Worm (Caenorhabditis elegans) whole organism, L4/young adult: Measurements from ENCODE around the gene phf-15.

ENCODE experiments used
- W03F9.2 ChIP-seq: fragments of 150-350 bp; optimal IDR thresholded peaks from 2 replicates; lab custom pipeline; 2014; ENCODE audit warnings: missing biosample characterization, missing genetic modification characterization
- dao-5 ChIP-seq: sonication (generic microtip); optimal IDR thresholded peaks from 2 replicates; lab custom pipeline; 2016; ENCODE audit warnings: missing genotype, missing genetic modification characterization, moderate library complexity, missing compliant biosample characterization
- him-1 ChIP-seq: sonication (generic microtip); optimal IDR thresholded peaks from 2 replicates; lab custom pipeline; 2016; ENCODE audit warnings: missing genotype, missing genetic modification reagents, missing genetic modification characterization, missing compliant biosample characterization

The phf-15 gene

ce11 chrIII:3351091-3351490 lies 28.4 kb downstream of the phf-15 start:
- no peak for TF ChIP-seq dao-5
- no peak for TF ChIP-seq W03F9.2 (tag; lab: Kevin White, UChicago)
- no peak for TF ChIP-seq him-1 (tag; lab: Kevin White, UChicago)

- TF ChIP-seq dao-5 (no peak), him-1 (tag; lab: Kevin White, UChicago) (no peak), W03F9.2 (tag; lab: Kevin White, UChicago) (no peak)
Measured at ce11 chrIII:3351672-3352071, 29.0 kb downstream of the phf-15 start.

DNA sequence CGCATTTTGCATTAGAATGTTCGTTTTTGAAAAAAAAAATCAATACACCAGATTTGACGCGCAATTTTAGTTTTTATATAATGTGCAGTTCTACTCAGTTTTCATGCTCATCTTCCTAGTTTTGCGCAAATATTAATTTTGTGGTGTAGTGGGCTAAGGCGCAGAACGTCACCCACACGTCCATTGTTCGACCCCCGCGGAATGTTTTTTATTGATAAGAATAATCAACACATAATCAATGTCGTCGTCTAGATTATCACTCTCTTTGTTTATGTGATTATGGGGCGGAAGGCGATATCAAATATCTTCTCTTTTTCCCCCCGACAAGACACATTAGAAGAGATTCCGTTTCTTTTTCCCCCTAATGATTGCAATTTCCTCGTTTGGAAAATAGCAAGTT lies 33.1 kb downstream of the phf-15 start:
- TF ChIP-seq him-1 (tag; lab: Kevin White, UChicago): no peak
- TF ChIP-seq W03F9.2 (tag; lab: Kevin White, UChicago): no peak

- no peak for TF ChIP-seq W03F9.2 (tag; lab: Kevin White, UChicago)
- TF ChIP-seq him-1 (tag; lab: Kevin White, UChicago): no peak
- TF ChIP-seq dao-5: no peak
Measured at ce11 chrIII:3360067-3360466, 37.4 kb downstream of the phf-15 start.

ce11 chrIII:3367772-3368171 lies 45.1 kb downstream of the phf-15 start:
- TF ChIP-seq him-1 (tag; lab: Kevin White, UChicago) (no peak), dao-5 (no peak), W03F9.2 (tag; lab: Kevin White, UChicago) (no peak)

ce11 chrIII:3370054-3370453 lies 47.4 kb downstream of the phf-15 start, which contains the start of gene prk-2:
Gene prk-2 (minus strand): TSS chrIII:3370209.
- TF ChIP-seq dao-5 (no peak), W03F9.2 (tag; lab: Kevin White, UChicago) (no peak)

DNA sequence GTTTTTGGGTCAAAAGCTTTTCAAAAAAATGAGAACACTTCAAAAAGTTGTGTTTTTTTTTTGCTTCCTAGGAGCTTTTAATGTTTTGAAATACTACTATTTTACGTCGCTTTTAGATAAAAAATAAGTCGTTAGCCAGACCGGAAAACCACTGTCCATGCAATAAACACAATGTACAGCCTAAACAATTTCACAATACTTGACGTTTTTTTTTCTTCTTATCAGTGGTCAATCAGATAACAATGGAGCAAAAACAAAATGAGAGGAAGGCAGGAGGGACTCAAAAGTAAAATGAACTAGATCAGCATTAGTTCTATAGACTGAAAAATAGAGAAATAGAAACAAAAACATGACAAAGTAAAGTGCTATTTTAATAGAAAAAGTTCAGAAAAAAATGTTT lies 48.1 kb downstream of the phf-15 start:
- TF ChIP-seq dao-5 (no peak), W03F9.2 (tag; lab: Kevin White, UChicago) (no peak), him-1 (tag; lab: Kevin White, UChicago) (no peak)

- TF ChIP-seq him-1 (tag; lab: Kevin White, UChicago): no peak
- TF ChIP-seq W03F9.2 (tag; lab: Kevin White, UChicago): no peak
- no peak for TF ChIP-seq dao-5
Measured at ce11 chrIII:3372278-3372677, 49.6 kb downstream of the phf-15 start.

DNA sequence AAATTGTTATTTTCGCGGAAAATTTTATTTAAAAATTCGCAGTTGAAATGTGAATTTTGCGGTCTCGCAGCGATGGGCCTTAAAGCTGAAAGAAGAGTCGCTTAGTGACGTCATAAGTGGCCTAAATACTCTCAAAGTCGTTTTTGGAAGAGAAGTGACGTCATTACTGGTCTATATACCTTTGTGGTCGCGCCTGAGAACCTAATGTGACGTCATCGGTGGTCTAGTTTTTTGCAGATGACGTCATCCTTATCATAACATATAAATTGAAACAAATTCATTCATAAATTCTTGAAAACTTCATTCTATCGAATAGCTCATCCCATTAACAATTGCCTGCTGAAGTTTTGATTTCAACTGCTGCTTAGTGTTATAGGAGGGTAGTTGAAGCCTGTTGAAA lies 54.5 kb downstream of the phf-15 start:
- no peak for TF ChIP-seq dao-5
- TF ChIP-seq him-1 (tag; lab: Kevin White, UChicago): no peak
- no peak for TF ChIP-seq W03F9.2 (tag; lab: Kevin White, UChicago)

DNA sequence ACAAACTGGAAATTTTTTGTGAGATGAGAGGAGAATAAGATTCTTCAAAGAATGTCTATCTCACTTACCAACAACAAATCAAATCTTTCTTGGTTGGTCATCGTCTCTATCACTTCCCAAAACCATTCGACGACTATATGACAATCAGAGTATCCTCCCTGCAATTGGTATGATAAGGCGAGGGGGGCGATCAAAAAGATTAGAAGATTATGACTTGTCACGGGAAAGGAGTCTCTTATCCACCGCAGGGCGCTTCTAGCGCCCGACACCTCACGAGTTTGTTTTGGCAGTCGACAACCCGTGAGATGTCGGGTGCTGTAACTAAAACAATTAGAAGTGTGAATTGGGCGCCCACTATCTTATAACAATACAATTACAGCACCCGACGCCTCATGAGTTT lies 55.0 kb downstream of the phf-15 start:
- TF ChIP-seq W03F9.2 (tag; lab: Kevin White, UChicago) (no peak), dao-5 (no peak), him-1 (tag; lab: Kevin White, UChicago) (no peak)
